Fruit fly (Drosophila melanogaster) Kc167 (cell line): ENCODE results near the gene wdn.

Experiments used
- psq ChIP-seq: fragments of >200 bp; optimal IDR thresholded peaks from 2 replicates; lab custom pipeline; 2017; ENCODE audit warnings: missing external identifiers
- ttk ChIP-seq: sonication (Bioruptor generic); optimal IDR thresholded peaks from 2 replicates; lab custom pipeline; 2017; ENCODE audit warnings: missing external identifiers

dm6 chr3R:28805164-28805563 is 6.0 kb downstream of the wdn start:
- no peak for TF ChIP-seq psq
- no peak for TF ChIP-seq ttk
